Fruit fly (Drosophila melanogaster) whole organism, embryonic: Measurements from ENCODE around the gene Lim1.

Experiments
- CG3838 ChIP-seq: fragments of 200-800 bp; sonication (Bioruptor generic); optimal IDR thresholded peaks from 3 replicates; lab custom pipeline; 2016; ENCODE audit warnings: missing biosample characterization, missing genetic modification characterization
- CG6654 ChIP-seq: fragments of 200-800 bp; sonication (Bioruptor generic); optimal IDR thresholded peaks from 2 replicates; lab custom pipeline; 2017; ENCODE audit warnings: missing biosample characterization, mild to moderate bottlenecking, missing genetic modification characterization
- CG7839 ChIP-seq: fragments of 200-800 bp; sonication (Bioruptor generic); optimal IDR thresholded peaks from 3 replicates; lab custom pipeline; 2018; ENCODE audit warnings: missing biosample characterization, mild to moderate bottlenecking, missing genetic modification characterization, moderate library complexity
- Doc2 ChIP-seq: fragments of 200-800 bp; sonication (Bioruptor generic); IDR thresholded peaks from 2 replicates; pipeline ENCODE4 v1.3.6; 2022; ENCODE audit warnings: missing biosample characterization, missing genetic modification characterization
- gce ChIP-seq: fragments of 200-800 bp; sonication (Bioruptor generic); IDR thresholded peaks from 3 replicates; pipeline ENCODE4 v1.3.6; 2022; ENCODE audit warnings: missing biosample characterization, missing genetic modification characterization
- ind ChIP-seq: fragments of 200-800 bp; sonication (Bioruptor generic); optimal IDR thresholded peaks from 3 replicates; lab custom pipeline; 2016; ENCODE audit warnings: missing biosample characterization, missing genetic modification characterization
- ttk ChIP-seq: fragments of 200-800 bp; sonication (Bioruptor generic); IDR thresholded peaks from 2 replicates; pipeline ENCODE4 v2.1.2; 2022; ENCODE audit warnings: missing biosample characterization, missing genetic modification characterization

DNA sequence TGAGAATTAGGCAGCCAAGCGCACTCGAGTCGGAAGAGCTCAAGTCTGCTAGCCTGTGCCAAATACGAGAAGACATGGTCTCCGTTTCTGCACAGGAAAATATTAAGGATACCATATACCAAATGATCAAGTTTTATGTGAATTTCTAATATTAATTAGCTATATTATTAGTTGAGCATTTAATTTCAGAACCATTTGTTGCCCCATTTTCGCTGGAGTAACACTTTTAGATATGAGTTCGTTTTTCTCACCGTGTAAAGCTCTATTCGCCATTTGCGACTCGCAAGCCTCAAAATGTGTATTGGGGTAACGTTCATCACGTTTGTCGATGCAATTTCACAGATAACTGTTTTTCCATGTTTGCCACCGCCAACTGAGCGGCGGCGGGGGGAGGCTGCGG, 46.6 kb upstream of the Lim1 start:
- TF ChIP-seq CG7839 (tag; lab: Kevin White, UChicago), result no peak
- no peak for TF ChIP-seq gce (GFP tag; lab: Robert Waterston, UW)
- no peak for TF ChIP-seq ind
- no peak for TF ChIP-seq CG3838 (GFP tag; lab: Kevin White, UChicago)
- TF ChIP-seq CG6654 (GFP tag; lab: Kevin White, UChicago), result no peak
- no peak for TF ChIP-seq Doc2 (GFP tag; lab: Robert Waterston, UW)
- no peak for TF ChIP-seq ttk (GFP tag; lab: Robert Waterston, UW)
